Fruit fly (Drosophila melanogaster) whole organism: ENCODE measurements around the gene CG12299.

Experiments
- CG8478 ChIP-seq: fragments of >200 bp; optimal IDR thresholded peaks from 2 replicates; lab custom pipeline; 2018; ENCODE audit warnings: inconsistent platforms
- Dll ChIP-seq: fragments of >200 bp; optimal IDR thresholded peaks from 2 replicates; lab custom pipeline; 2017
- EcR ChIP-seq, 2 experiments: fragments of >200 bp; optimal IDR thresholded peaks; 2 replicates each; lab custom pipeline; 2017; ENCODE audit warnings: missing biosample characterization in 2 of 2, missing genetic modification characterization in 2 of 2, missing genetic modification reagents in 2 of 2
- pan ChIP-seq: fragments of >200 bp; optimal IDR thresholded peaks from 2 replicates; lab custom pipeline; 2017
- psq ChIP-seq: fragments of >200 bp; optimal IDR thresholded peaks from 2 replicates; lab custom pipeline; 2017
- usp ChIP-seq: fragments of >200 bp; optimal IDR thresholded peaks from 2 replicates; lab custom pipeline; 2017; ENCODE audit warnings: missing biosample characterization, missing genetic modification characterization, mixed read lengths

Gene CG12299

DNA sequence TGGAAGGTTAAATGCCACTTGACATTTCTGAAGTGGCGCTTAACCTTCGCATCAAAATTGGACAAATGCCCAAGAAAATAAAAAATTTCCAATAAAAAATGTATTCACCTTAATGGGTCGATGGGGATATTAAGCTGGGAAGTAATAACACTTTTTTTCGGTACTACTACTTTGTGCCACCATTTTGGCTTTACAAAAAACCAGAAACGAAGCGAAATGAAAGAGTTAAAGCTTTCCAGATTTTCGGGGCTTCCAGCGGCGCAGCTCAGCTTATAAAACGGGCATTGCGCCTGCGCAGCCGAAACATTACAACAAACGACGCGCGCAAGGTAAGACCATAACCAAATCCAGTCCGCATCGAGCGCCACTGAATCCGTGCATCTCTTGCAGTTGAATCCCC is 33.4 kb downstream of the CG12299 start, which contains the start of gene CG17127:
TSS of gene CG17127 (plus strand) at position 301 of the 400 bp plus-strand sequence.
- no peak for TF ChIP-seq EcR (GFP tag; optimal IDR thresholded peaks at IDR 0.05; lab: Kevin White, UChicago)
- no peak for TF ChIP-seq pan (lab: Kevin White, UChicago)
- no peak for TF ChIP-seq Dll (lab: Kevin White, UChicago)
- no peak for TF ChIP-seq usp (GFP tag; lab: Kevin White, UChicago)
- TF ChIP-seq psq (lab: Kevin White, UChicago): no peak
- no peak for TF ChIP-seq CG8478 (lab: Kevin White, UChicago)

DNA sequence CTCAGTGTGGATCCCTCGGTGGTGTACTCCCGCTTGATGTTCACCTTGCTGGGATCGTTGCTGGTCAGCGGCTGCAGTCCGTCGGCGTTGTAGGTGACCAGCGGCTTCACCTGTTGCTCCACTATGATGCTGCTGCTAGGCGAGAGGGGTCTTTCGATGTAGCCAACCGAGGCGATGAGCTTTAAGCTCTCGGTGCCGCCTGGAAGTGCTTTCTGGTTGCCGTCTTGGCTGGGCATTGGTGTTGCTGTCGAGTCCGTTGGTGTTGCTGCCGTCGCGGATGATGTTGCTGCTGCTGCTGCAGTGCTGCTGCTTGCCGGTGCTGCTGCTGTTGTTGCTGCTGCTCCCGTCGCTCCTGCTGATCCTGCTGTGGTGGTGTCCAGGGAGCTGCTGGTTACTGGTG is 36.9 kb downstream of the CG12299 start:
- no peak for TF ChIP-seq pan (lab: Kevin White, UChicago)
- no peak for TF ChIP-seq psq (lab: Kevin White, UChicago)
- no peak for TF ChIP-seq Dll (lab: Kevin White, UChicago)
- TF ChIP-seq CG8478 (lab: Kevin White, UChicago): no peak
- no peak for TF ChIP-seq usp (GFP tag; lab: Kevin White, UChicago)
- no peak for TF ChIP-seq EcR (GFP tag; optimal IDR thresholded peaks at IDR 0.05; lab: Kevin White, UChicago)

DNA sequence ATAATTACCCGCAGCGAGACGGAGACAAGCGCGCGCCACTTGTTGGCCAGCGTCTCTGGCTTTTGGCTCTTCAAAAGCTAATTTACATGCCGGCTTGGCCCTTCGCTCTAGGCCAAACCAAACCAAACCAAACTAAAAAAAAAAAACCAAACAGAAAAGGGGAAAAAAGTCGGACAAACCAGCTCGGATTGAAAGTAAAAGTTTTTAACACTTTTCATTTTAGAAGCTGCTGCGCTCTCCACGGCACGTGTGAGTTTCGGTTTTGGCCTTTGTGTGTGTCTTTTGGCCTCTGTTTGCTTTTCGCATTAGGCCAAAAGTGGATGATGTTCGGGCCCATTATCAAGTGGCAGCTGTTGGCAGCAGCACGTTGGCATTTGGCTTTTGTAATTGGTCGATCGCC is 44.1 kb downstream of the CG12299 start:
- TF ChIP-seq psq (lab: Kevin White, UChicago) (no peak), EcR (GFP tag; optimal IDR thresholded peaks at IDR 0.05; lab: Kevin White, UChicago) (no peak), CG8478 (lab: Kevin White, UChicago) (no peak), usp (GFP tag; lab: Kevin White, UChicago) (no peak), Dll (lab: Kevin White, UChicago) (no peak), pan (lab: Kevin White, UChicago) (no peak)

DNA sequence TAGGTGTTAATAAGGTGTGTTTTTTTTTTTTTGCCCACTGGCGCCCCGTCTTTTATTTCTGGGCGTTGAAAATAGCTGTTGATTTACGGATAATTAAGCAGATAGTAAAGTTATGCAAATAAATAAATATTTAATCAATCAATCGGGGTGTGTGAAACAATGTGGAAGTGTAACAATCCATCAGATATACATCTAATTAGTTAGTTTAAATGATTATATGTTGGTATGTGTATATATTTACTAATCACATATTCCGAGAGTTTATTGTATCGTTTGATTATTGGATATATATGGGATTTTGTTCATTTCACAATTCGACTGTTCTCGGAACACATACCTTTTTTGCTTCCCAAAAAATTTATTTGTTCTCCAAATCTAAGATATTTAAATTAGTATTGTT is 52.8 kb downstream of the CG12299 start, which contains the start of gene CG31870:
TSS of gene CG31870 (plus strand) at position 301 of the 400 bp plus-strand sequence.
- TF ChIP-seq Dll (lab: Kevin White, UChicago) (no peak), pan (lab: Kevin White, UChicago) (no peak), EcR (GFP tag; optimal IDR thresholded peaks at IDR 0.05; lab: Kevin White, UChicago) (no peak), usp (GFP tag; lab: Kevin White, UChicago) (no peak), psq (lab: Kevin White, UChicago) (no peak), CG8478 (lab: Kevin White, UChicago) (no peak)
